Worm (Caenorhabditis elegans) whole organism, L1 larva: ENCODE data around the gene scrm-8.

Experiments used
- aha-1 ChIP-seq: fragments of 150-350 bp; optimal IDR thresholded peaks from 2 replicates; lab custom pipeline; 2014; ENCODE audit warnings: missing biosample characterization, missing genetic modification characterization
- efl-1 ChIP-seq, 4 experiments: fragments of 150-350 bp; optimal IDR thresholded peaks in 3 of 4; peaks in 1 of 4; 1 replicate in 1 of 4; 2 replicates in 3 of 4; lab custom pipeline; 2014; ENCODE audit warnings: missing biosample characterization in 2 of 4, missing genetic modification characterization in 2 of 4, missing genetic modification reagents in 2 of 4
- fkh-4 ChIP-seq: sonication (generic microtip); optimal IDR thresholded peaks from 2 replicates; lab custom pipeline; 2016; ENCODE audit warnings: missing compliant biosample characterization, missing genetic modification characterization, borderline replicate concordance
- jun-1 ChIP-seq: fragments of 150-350 bp; optimal IDR thresholded peaks from 2 replicates; lab custom pipeline; 2014; ENCODE audit warnings: missing biosample characterization, missing genetic modification reagents, missing genetic modification characterization
- nhr-77 ChIP-seq: fragments of 150-350 bp; optimal IDR thresholded peaks from 2 replicates; lab custom pipeline; 2014; ENCODE audit warnings: missing biosample characterization, missing genetic modification characterization
- skn-1 ChIP-seq: fragments of 150-350 bp; optimal IDR thresholded peaks from 2 replicates; lab custom pipeline; 2014; ENCODE audit warnings: missing biosample characterization, missing genetic modification characterization

DNA sequence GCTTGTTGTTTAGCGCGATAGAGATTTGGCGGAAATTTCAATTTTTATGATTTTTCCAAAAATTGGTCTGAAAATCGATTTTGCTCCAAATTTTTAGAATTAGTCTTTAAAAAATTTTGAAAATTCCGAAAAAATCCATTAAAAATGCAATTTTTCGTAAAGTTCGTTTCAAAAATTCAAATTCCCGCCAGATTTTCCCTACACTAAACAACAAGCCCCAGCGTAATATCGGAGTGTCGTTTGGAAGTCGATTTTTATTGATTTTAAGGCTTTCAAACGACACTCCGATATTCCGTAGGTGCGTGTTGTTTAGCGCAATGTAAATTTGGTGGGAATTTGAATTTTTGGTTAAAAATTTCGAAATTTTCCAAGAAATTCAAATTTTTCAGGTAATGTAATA lies 12.2 kb downstream of the scrm-8 start:
- TF ChIP-seq skn-1 = no peak
- TF ChIP-seq fkh-4 (tag; lab: Kevin White, UChicago) = no peak
- TF ChIP-seq aha-1 (tag; lab: Kevin White, UChicago) = no peak
- TF ChIP-seq jun-1 (tag; lab: Kevin White, UChicago) = no peak
- TF ChIP-seq nhr-77 (tag; lab: Kevin White, UChicago) = no peak
- no peak for TF ChIP-seq efl-1 (optimal IDR thresholded peaks at IDR 0.05; lab: Kevin White, UChicago)
- TF ChIP-seq efl-1 (GFP tag; optimal IDR thresholded peaks at IDR 0.05 in 1 of 2; lab: Kevin White, UChicago) = peak; percentile 38 to 51
